Fruit fly (Drosophila melanogaster): ENCODE results near the gene Cog8.

The Cog8 gene

DNA sequence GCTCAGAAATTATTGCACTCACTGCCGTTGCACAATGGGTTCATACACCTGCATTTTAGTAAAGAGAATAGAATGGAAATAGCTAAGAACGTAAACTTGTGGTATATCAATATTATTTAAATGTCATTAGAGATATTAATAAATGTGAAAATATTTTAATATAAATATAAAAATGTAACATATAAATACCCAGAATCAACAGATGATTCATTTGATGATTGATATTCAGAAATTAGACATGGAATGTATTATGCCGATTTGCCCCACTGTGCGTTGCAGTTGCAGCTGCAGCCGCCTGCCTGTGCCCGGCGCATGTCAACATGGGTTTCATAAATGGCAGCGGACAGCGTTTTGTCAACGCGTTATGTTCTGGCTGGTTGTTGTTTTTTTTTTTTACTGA lies 28.8 kb downstream of the Cog8 start (continued):
- TF ChIP-seq CG15696 (tag; optimal IDR thresholded peaks at IDR 0.05) (peak; percentile 50), Dbx (GFP tag; IDR thresholded peaks at IDR 0.05) (no peak), jing (GFP tag; optimal IDR thresholded peaks at IDR 0.05) (no peak), D (optimal IDR thresholded peaks at IDR 0.05) (no peak), D (GFP tag; optimal IDR thresholded peaks at IDR 0.05) (peak; percentile 38), Fer1 (GFP tag; optimal IDR thresholded peaks at IDR 0.05) (no peak), CG9797 (GFP tag; optimal IDR thresholded peaks at IDR 0.05) (no peak), zen (tag; optimal IDR thresholded peaks at IDR 0.05) (peak; percentile 62), HLH54F (GFP tag; optimal IDR thresholded peaks at IDR 0.05) (no peak), CG18476 (GFP tag; optimal IDR thresholded peaks at IDR 0.05) (no peak), CG15479 (GFP tag; optimal IDR thresholded peaks at IDR 0.05) (no peak), CG13296 (GFP tag; optimal IDR thresholded peaks at IDR 0.05) (no peak), CG4854 (GFP tag; optimal IDR thresholded peaks at IDR 0.05) (no peak), Lim3 (GFP tag; IDR thresholded peaks at IDR 0.05) (no peak), Xrp1 (GFP tag; IDR thresholded peaks at IDR 0.05) (peak; percentile 46; the same call in 1 of the 2 replicates), CHES-1-like (GFP tag; optimal IDR thresholded peaks at IDR 0.05) (no peak), HHEX (GFP tag; optimal IDR thresholded peaks at IDR 0.05) (no peak), fu2 (GFP tag; optimal IDR thresholded peaks at IDR 0.05) (no peak), Abd-B (GFP tag; optimal IDR thresholded peaks at IDR 0.05) (no peak), Nf-YA (GFP tag; IDR thresholded peaks at IDR 0.05) (no peak), mam (GFP tag; optimal IDR thresholded peaks at IDR 0.05) (no peak), kay (GFP tag; optimal IDR thresholded peaks at IDR 0.05) (no peak), MBD-R2 (GFP tag; IDR thresholded peaks at IDR 0.05) (no peak), trem (tag; optimal IDR thresholded peaks at IDR 0.05) (peak; percentile 8), CG12299 (tag; optimal IDR thresholded peaks at IDR 0.05) (no peak), toy (GFP tag; IDR thresholded peaks at IDR 0.05) (no peak), Hmr (GFP tag; optimal IDR thresholded peaks at IDR 0.05) (no peak), CG17829 (tag; optimal IDR thresholded peaks at IDR 0.05) (peak; percentile 31), Vsx1 (GFP tag; optimal IDR thresholded peaks at IDR 0.05) (no peak), CG12219 (GFP tag; optimal IDR thresholded peaks at IDR 0.05) (no peak), ranshi (GFP tag; IDR thresholded peaks at IDR 0.05) (no peak), fru (optimal IDR thresholded peaks at IDR 0.05) (no peak), CG14710 (tag; optimal IDR thresholded peaks at IDR 0.05) (peak; percentile 47), unpg (GFP tag; optimal IDR thresholded peaks at IDR 0.05) (peak; percentile 14), E2f1 (GFP tag; IDR thresholded peaks at IDR 0.05) (no peak), pros (GFP tag; optimal IDR thresholded peaks at IDR 0.05) (no peak), Scr (GFP tag; IDR thresholded peaks at IDR 0.05; ENCODE audit: partially characterized antibody) (no peak), CG5180 (GFP tag; optimal IDR thresholded peaks at IDR 0.05) (no peak), CG9437 (GFP tag; optimal IDR thresholded peaks at IDR 0.05) (no peak), exex (tag; optimal IDR thresholded peaks at IDR 0.05) (no peak), trh (GFP tag; optimal IDR thresholded peaks at IDR 0.05) (no peak), fd102C (GFP tag; optimal IDR thresholded peaks at IDR 0.05) (no peak), fd96Cb (tag; optimal IDR thresholded peaks at IDR 0.05) (peak; percentile 3), MESR4 (GFP tag; optimal IDR thresholded peaks at IDR 0.05) (no peak), Atf-2 (GFP tag; optimal IDR thresholded peaks at IDR 0.05) (no peak), CG2712 (tag; optimal IDR thresholded peaks at IDR 0.05) (peak; percentile 69), bsh (GFP tag; optimal IDR thresholded peaks at IDR 0.05) (peak in 1 of 2 experiments; percentile 49), CG10274 (GFP tag; optimal IDR thresholded peaks at IDR 0.05) (no peak), CG3065 (GFP tag; optimal IDR thresholded peaks at IDR 0.05) (no peak), phol (tag; optimal IDR thresholded peaks at IDR 0.05) (peak; percentile 35), CG16813 (GFP tag; IDR thresholded peaks at IDR 0.05; ENCODE audit: partially characterized antibody) (no peak)
